Fruit fly (Drosophila melanogaster) whole organism, embryonic: Measurements from ENCODE around the gene mRpS9.

Experiments used
- Ada2b ChIP-seq: fragments of 200-800 bp; sonication (Bioruptor generic); IDR thresholded peaks from 2 replicates; pipeline ENCODE4 v1.3.6; 2022; ENCODE audit warnings: missing biosample characterization, missing genetic modification characterization
- Atf3 ChIP-seq: fragments of 200-800 bp; sonication (Bioruptor generic); optimal IDR thresholded peaks from 3 replicates; lab custom pipeline; 2016; ENCODE audit warnings: missing biosample characterization, missing genetic modification characterization
- CG10147 ChIP-seq: fragments of 200-800 bp; sonication (Bioruptor generic); optimal IDR thresholded peaks from 2 replicates; lab custom pipeline; 2019; ENCODE audit warnings: missing biosample characterization, mild to moderate bottlenecking, missing genetic modification characterization, moderate library complexity
- CG10274 ChIP-seq: fragments of 200-800 bp; sonication (Bioruptor generic); optimal IDR thresholded peaks from 3 replicates; lab custom pipeline; 2017; ENCODE audit warnings: missing biosample characterization, mild to moderate bottlenecking, missing genetic modification characterization
- CG10321 ChIP-seq: fragments of 200-800 bp; sonication (Bioruptor generic); IDR thresholded peaks from 2 replicates; pipeline ENCODE4 v1.3.6; 2022; ENCODE audit warnings: missing biosample characterization, missing genetic modification characterization
- CG12942 ChIP-seq: fragments of 200-800 bp; sonication (Bioruptor generic); optimal IDR thresholded peaks from 3 replicates; lab custom pipeline; 2016; ENCODE audit warnings: missing biosample characterization, missing genetic modification characterization
- CG13287 ChIP-seq: fragments of 200-800 bp; sonication (Bioruptor generic); IDR thresholded peaks from 2 replicates; pipeline ENCODE4 v1.3.6; 2022; ENCODE audit warnings: missing biosample characterization, missing genetic modification characterization; ENCODE audit not compliant: partially characterized antibody
- CG1602 ChIP-seq: fragments of 200-800 bp; sonication (Bioruptor generic); optimal IDR thresholded peaks from 3 replicates; lab custom pipeline; 2016; ENCODE audit warnings: missing biosample characterization, missing genetic modification characterization
- CG16813 ChIP-seq: fragments of 200-800 bp; sonication (Bioruptor generic); IDR thresholded peaks from 3 replicates; pipeline ENCODE4 v1.3.6; 2022; ENCODE audit warnings: missing biosample characterization, missing genetic modification characterization; ENCODE audit not compliant: partially characterized antibody
- CG1832 ChIP-seq: fragments of 200-800 bp; sonication (Bioruptor generic); optimal IDR thresholded peaks from 2 replicates; lab custom pipeline; 2017; ENCODE audit warnings: missing biosample characterization, mild to moderate bottlenecking, missing genetic modification characterization, inconsistent platforms
- CG2120 ChIP-seq: fragments of 200-800 bp; sonication (Bioruptor generic); optimal IDR thresholded peaks from 3 replicates; lab custom pipeline; 2016; ENCODE audit warnings: missing biosample characterization, missing genetic modification characterization
- CG30431 ChIP-seq: fragments of 200-800 bp; sonication (Bioruptor generic); optimal IDR thresholded peaks from 2 replicates; lab custom pipeline; 2017; ENCODE audit warnings: missing biosample characterization, missing genetic modification characterization
- CG3065 ChIP-seq: fragments of 200-800 bp; sonication (Bioruptor generic); optimal IDR thresholded peaks from 2 replicates; lab custom pipeline; 2016; ENCODE audit warnings: missing biosample characterization, missing genetic modification characterization
- CG31365 ChIP-seq: fragments of 200-800 bp; sonication (Bioruptor generic); optimal IDR thresholded peaks from 2 replicates; lab custom pipeline; 2018; ENCODE audit warnings: missing biosample characterization, mild to moderate bottlenecking, missing genetic modification characterization
- CG3838 ChIP-seq: fragments of 200-800 bp; sonication (Bioruptor generic); optimal IDR thresholded peaks from 3 replicates; lab custom pipeline; 2016; ENCODE audit warnings: missing biosample characterization, missing genetic modification characterization
- CG4617 ChIP-seq: fragments of 200-800 bp; sonication (Bioruptor generic); optimal IDR thresholded peaks from 3 replicates; lab custom pipeline; 2016; ENCODE audit warnings: missing biosample characterization, missing genetic modification characterization, borderline replicate concordance
- CG5245 ChIP-seq: fragments of 200-800 bp; sonication (Bioruptor generic); optimal IDR thresholded peaks from 3 replicates; lab custom pipeline; 2016; ENCODE audit warnings: missing biosample characterization, missing genetic modification characterization
- CG6654 ChIP-seq: fragments of 200-800 bp; sonication (Bioruptor generic); optimal IDR thresholded peaks from 2 replicates; lab custom pipeline; 2017; ENCODE audit warnings: missing biosample characterization, mild to moderate bottlenecking, missing genetic modification characterization
- CG9932 ChIP-seq: fragments of 200-800 bp; sonication (Bioruptor generic); IDR thresholded peaks from 2 replicates; pipeline ENCODE4 v1.3.6; 2022; ENCODE audit warnings: missing biosample characterization, missing genetic modification characterization
- Ets65A ChIP-seq: fragments of 200-800 bp; sonication (Bioruptor generic); peaks from one replicate; lab custom pipeline; 2016; ENCODE audit warnings: missing biosample characterization, missing genetic modification characterization
- Ets97D ChIP-seq: fragments of 200-800 bp; sonication (Bioruptor generic); optimal IDR thresholded peaks from 3 replicates; lab custom pipeline; 2016; ENCODE audit warnings: missing biosample characterization, missing genetic modification characterization
- Nf-YC ChIP-seq: fragments of 200-800 bp; optimal IDR thresholded peaks from 3 replicates; lab custom pipeline; 2019; ENCODE audit warnings: missing biosample characterization, mild to moderate bottlenecking, missing genetic modification characterization, moderate library complexity
- Poxn ChIP-seq: fragments of 200-800 bp; sonication (Bioruptor generic); IDR thresholded peaks from 2 replicates; pipeline ENCODE4 v1.3.6; 2022; ENCODE audit warnings: missing biosample characterization, missing genetic modification characterization
- Rfx ChIP-seq: fragments of 200-800 bp; sonication (Bioruptor generic); IDR thresholded peaks from 2 replicates; pipeline ENCODE4 v1.3.6; 2022; ENCODE audit warnings: missing biosample characterization, missing genetic modification characterization
- Sin3A ChIP-seq: fragments of >200 bp; optimal IDR thresholded peaks from 2 replicates; lab custom pipeline; 2018
- ac ChIP-seq: fragments of 200-800 bp; sonication (Bioruptor generic); optimal IDR thresholded peaks from 3 replicates; lab custom pipeline; 2017; ENCODE audit warnings: missing biosample characterization, mild to moderate bottlenecking, missing genetic modification characterization
- bcd ChIP-seq: fragments of 200-800 bp; sonication (Bioruptor generic); optimal IDR thresholded peaks from 2 replicates; lab custom pipeline; 2017; ENCODE audit warnings: missing biosample characterization, mild to moderate bottlenecking, missing genetic modification characterization
- br ChIP-seq: fragments of >200 bp; optimal IDR thresholded peaks from 2 replicates; lab custom pipeline; 2017
- corto ChIP-seq: fragments of 200-800 bp; sonication (Bioruptor generic); optimal IDR thresholded peaks from 2 replicates; lab custom pipeline; 2016; ENCODE audit warnings: missing biosample characterization, mild to moderate bottlenecking, missing genetic modification characterization, moderate library complexity
- dan ChIP-seq: fragments of 200-800 bp; sonication (Bioruptor generic); IDR thresholded peaks from 2 replicates; pipeline ENCODE4 v1.3.6; 2022; ENCODE audit warnings: missing biosample characterization, missing genetic modification characterization
- ewg ChIP-seq: fragments of 200-800 bp; sonication (Bioruptor generic); optimal IDR thresholded peaks from 3 replicates; lab custom pipeline; 2017; ENCODE audit warnings: mild to moderate bottlenecking, missing biosample characterization, missing genetic modification reagents, missing genetic modification characterization
- fd96Cb ChIP-seq: fragments of 200-800 bp; sonication (Bioruptor generic); optimal IDR thresholded peaks from 2 replicates; lab custom pipeline; 2018; ENCODE audit warnings: missing biosample characterization, mild to moderate bottlenecking, missing genetic modification characterization, moderate library complexity
- ftz-f1 ChIP-seq: fragments of 200-800 bp; sonication (Bioruptor generic); optimal IDR thresholded peaks from 2 replicates; lab custom pipeline; 2016; ENCODE audit warnings: missing biosample characterization, missing genetic modification characterization
- ind ChIP-seq: fragments of 200-800 bp; sonication (Bioruptor generic); optimal IDR thresholded peaks from 3 replicates; lab custom pipeline; 2016; ENCODE audit warnings: missing biosample characterization, missing genetic modification characterization
- lab ChIP-seq: fragments of 200-800 bp; sonication (Bioruptor generic); optimal IDR thresholded peaks from 3 replicates; lab custom pipeline; 2017; ENCODE audit warnings: missing biosample characterization, missing genetic modification characterization, mild to moderate bottlenecking, moderate library complexity, missing genetic modification reagents
- nmo ChIP-seq: fragments of 200-800 bp; sonication (Bioruptor generic); optimal IDR thresholded peaks from 2 replicates; lab custom pipeline; 2018; ENCODE audit warnings: missing biosample characterization, mild to moderate bottlenecking, missing genetic modification characterization, moderate library complexity
- nom ChIP-seq: fragments of 200-800 bp; sonication (Bioruptor generic); optimal IDR thresholded peaks from 2 replicates; lab custom pipeline; 2017; ENCODE audit warnings: missing biosample characterization, missing genetic modification characterization, mild to moderate bottlenecking, moderate library complexity, missing genetic modification reagents
- onecut ChIP-seq: fragments of 200-800 bp; sonication (Bioruptor generic); IDR thresholded peaks from 2 replicates; pipeline ENCODE4 v1.3.6; 2022; ENCODE audit warnings: missing biosample characterization, missing genetic modification characterization
- pb ChIP-seq: fragments of 200-800 bp; sonication (Bioruptor generic); optimal IDR thresholded peaks from 3 replicates; lab custom pipeline; 2016; ENCODE audit warnings: missing biosample characterization, missing genetic modification characterization
- phol ChIP-seq: fragments of 200-800 bp; sonication (Bioruptor generic); optimal IDR thresholded peaks from 3 replicates; lab custom pipeline; 2018; ENCODE audit warnings: missing biosample characterization, mild to moderate bottlenecking, missing genetic modification characterization, moderate library complexity
- pzg ChIP-seq: fragments of 200-800 bp; sonication (Bioruptor generic); optimal IDR thresholded peaks from 3 replicates; lab custom pipeline; 2018; ENCODE audit warnings: missing biosample characterization, mild to moderate bottlenecking, missing genetic modification characterization, moderate library complexity
- row ChIP-seq: fragments of 200-800 bp; sonication (Bioruptor generic); IDR thresholded peaks from 3 replicates; pipeline ENCODE4 v1.3.6; 2022; ENCODE audit warnings: missing biosample characterization, missing genetic modification characterization
- schlank ChIP-seq: fragments of 200-800 bp; sonication (Bioruptor generic); optimal IDR thresholded peaks from 2 replicates; lab custom pipeline; 2018; ENCODE audit warnings: missing biosample characterization, mild to moderate bottlenecking, missing genetic modification characterization
- sd ChIP-seq: fragments of 200-800 bp; sonication (Bioruptor generic); optimal IDR thresholded peaks from 3 replicates; lab custom pipeline; 2018; ENCODE audit warnings: missing biosample characterization, mild to moderate bottlenecking, missing genetic modification characterization, moderate library complexity
- sna ChIP-seq: fragments of 200-800 bp; sonication (Bioruptor generic); IDR thresholded peaks from 2 replicates; pipeline ENCODE4 v1.3.6; 2022; ENCODE audit warnings: missing biosample characterization, missing genetic modification characterization; ENCODE audit not compliant: partially characterized antibody
- sqz ChIP-seq: fragments of 200-800 bp; sonication (Bioruptor generic); optimal IDR thresholded peaks from 3 replicates; lab custom pipeline; 2018; ENCODE audit warnings: missing biosample characterization, mild to moderate bottlenecking, missing genetic modification characterization
- ssp ChIP-seq: fragments of 200-800 bp; sonication (Bioruptor generic); IDR thresholded peaks from 2 replicates; pipeline ENCODE4 v1.3.6; 2022; ENCODE audit warnings: missing biosample characterization, missing genetic modification characterization
- tx ChIP-seq: fragments of 200-800 bp; sonication (Bioruptor generic); optimal IDR thresholded peaks from 2 replicates; lab custom pipeline; 2016; ENCODE audit warnings: missing biosample characterization, missing genetic modification characterization
- unc-4 ChIP-seq: fragments of 200-800 bp; sonication (Bioruptor generic); IDR thresholded peaks from 2 replicates; pipeline ENCODE4 v1.3.6; 2022; ENCODE audit warnings: missing biosample characterization, missing genetic modification characterization; ENCODE audit not compliant: partially characterized antibody
- vnd ChIP-seq: fragments of 200-800 bp; sonication (Bioruptor generic); IDR thresholded peaks from 3 replicates; pipeline ENCODE4 v1.3.6; 2022; ENCODE audit warnings: missing biosample characterization, missing genetic modification characterization; ENCODE audit not compliant: partially characterized antibody
- vvl ChIP-seq: fragments of 200-800 bp; sonication (Bioruptor generic); IDR thresholded peaks from 2 replicates; pipeline ENCODE4 v1.3.6; 2022; ENCODE audit warnings: missing biosample characterization, missing genetic modification characterization
- zf30C ChIP-seq: fragments of 200-800 bp; sonication (Bioruptor generic); optimal IDR thresholded peaks from 3 replicates; lab custom pipeline; 2018; ENCODE audit warnings: missing biosample characterization, mild to moderate bottlenecking, missing genetic modification characterization

mRpS9 gene

dm6 chr3R:7920196-7920595, 17.7 kb upstream of the mRpS9 start, which contains the start of the genes CG10445 and lds (continued):
- TF ChIP-seq Nf-YC (no peak), vvl (GFP tag; lab: Robert Waterston, UW) (peak; percentile 41; the same call in 1 of the 2 replicates), Atf3 (no peak), CG9932 (GFP tag; lab: Robert Waterston, UW) (peak; percentile 47), CG1832 (GFP tag; lab: Kevin White, UChicago) (no peak), CG16813 (peak; percentile 88), tx (GFP tag; lab: Kevin White, UChicago) (no peak), br (lab: Kevin White, UChicago) (no peak), CG4617 (GFP tag; lab: Kevin White, UChicago) (peak; percentile 75), CG13287 (GFP tag; lab: Robert Waterston, UW) (peak; percentile 93), unc-4 (GFP tag; lab: Robert Waterston, UW) (peak; percentile 76), Ada2b (GFP tag; lab: Robert Waterston, UW) (no peak), CG2120 (GFP tag; lab: Kevin White, UChicago) (peak; percentile 23), vnd (GFP tag; lab: Robert Waterston, UW) (peak; percentile 87), pb (no peak), CG1602 (no peak), zf30C (GFP tag; lab: Kevin White, UChicago) (no peak), Sin3A (lab: Kevin White, UChicago) (peak; percentile 75), nmo (GFP tag; lab: Kevin White, UChicago) (peak; percentile 57), corto (no peak), ftz-f1 (GFP tag; lab: Kevin White, UChicago) (no peak), CG5245 (GFP tag; lab: Kevin White, UChicago) (no peak), CG10147 (GFP tag; lab: Kevin White, UChicago) (no peak), lab (GFP tag; lab: Kevin White, UChicago) (no peak), Poxn (GFP tag; lab: Robert Waterston, UW) (no peak), CG3065 (no peak), Rfx (peak; percentile 67), onecut (GFP tag; lab: Robert Waterston, UW) (no peak), CG30431 (GFP tag; lab: Kevin White, UChicago) (no peak), phol (tag; lab: Kevin White, UChicago) (peak; percentile 95), sna (GFP tag; lab: Robert Waterston, UW) (peak; percentile 90), CG10274 (GFP tag; lab: Kevin White, UChicago) (no peak), sqz (GFP tag; lab: Kevin White, UChicago) (no peak), schlank (tag; lab: Kevin White, UChicago) (no peak), ac (GFP tag; lab: Kevin White, UChicago) (no peak), CG12942 (GFP tag; lab: Kevin White, UChicago) (no peak), row (GFP tag; lab: Robert Waterston, UW) (peak; percentile 76), CG10321 (GFP tag; lab: Robert Waterston, UW) (no peak), Ets97D (GFP tag; lab: Kevin White, UChicago) (peak; percentile 67), CG6654 (GFP tag; lab: Kevin White, UChicago) (no peak), CG3838 (GFP tag; lab: Kevin White, UChicago) (no peak), dan (GFP tag; lab: Robert Waterston, UW) (no peak), CG31365 (tag; lab: Kevin White, UChicago) (no peak), ind (GFP tag; lab: Kevin White, UChicago) (peak; percentile 7), nom (GFP tag; lab: Kevin White, UChicago) (no peak), ewg (no peak), Ets65A (GFP tag; lab: Kevin White, UChicago) (peak; percentile 86), pzg (GFP tag; lab: Kevin White, UChicago) (peak; percentile 82), bcd (GFP tag; lab: Kevin White, UChicago) (no peak), sd (tag; lab: Kevin White, UChicago) (no peak), ssp (peak; percentile 96), fd96Cb (tag; lab: Kevin White, UChicago) (no peak)
